Fruit fly (Drosophila melanogaster): ENCODE data around the gene CG31915.
A peak's percentile ranks its signal among the peaks of the same experiment; 100 is the strongest.

The CG31915 gene

DNA sequence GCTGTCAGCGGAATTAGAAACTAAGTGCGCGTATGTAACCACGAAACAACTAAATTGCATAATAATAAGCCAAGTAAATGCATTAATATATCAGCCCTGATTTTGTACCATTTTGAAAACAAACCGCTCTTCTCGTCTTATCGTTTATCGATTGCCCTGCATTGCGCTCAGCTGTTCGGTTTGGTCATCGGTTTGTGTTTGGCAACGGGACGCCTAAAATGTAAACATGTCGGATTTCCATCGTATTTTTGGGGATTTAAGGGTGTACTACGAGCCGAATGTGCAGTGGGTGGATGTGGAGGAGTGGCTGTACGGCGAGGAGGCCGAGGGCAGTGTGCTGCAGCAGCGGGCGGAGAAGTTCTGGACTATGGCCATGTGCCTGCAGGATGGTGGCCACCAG lies 2.2 kb upstream of the CG31915 start, which contains the start of gene Cap-D3 (continued):
- TF ChIP-seq jigr1 (GFP tag; IDR thresholded peaks at IDR 0.05) = no peak
- TF ChIP-seq zfh1 (GFP tag; IDR thresholded peaks at IDR 0.05) = no peak
- no peak for TF ChIP-seq CHES-1-like (GFP tag; optimal IDR thresholded peaks at IDR 0.05)
- no peak for TF ChIP-seq Dbx (GFP tag; IDR thresholded peaks at IDR 0.05)
- no peak for TF ChIP-seq Side (GFP tag; optimal IDR thresholded peaks at IDR 0.05)
- TF ChIP-seq CG3163 (GFP tag; optimal IDR thresholded peaks at IDR 0.05) = no peak
- no peak for TF ChIP-seq CG31224 (GFP tag; IDR thresholded peaks at IDR 0.05)
- no peak for TF ChIP-seq Chrac-16 (GFP tag; optimal IDR thresholded peaks at IDR 0.05)
- TF ChIP-seq CG31388 (GFP tag; optimal IDR thresholded peaks at IDR 0.05) = no peak
- no peak for TF ChIP-seq CG2678 (tag; optimal IDR thresholded peaks at IDR 0.05)
- TF ChIP-seq gsb-n (tag; optimal IDR thresholded peaks at IDR 0.05) = no peak
- TF ChIP-seq lilli (GFP tag; optimal IDR thresholded peaks at IDR 0.05) = no peak
- no peak for TF ChIP-seq Ptx1 (GFP tag; IDR thresholded peaks at IDR 0.05)
- no peak for TF ChIP-seq Antp (GFP tag; optimal IDR thresholded peaks at IDR 0.05)
- no peak for TF ChIP-seq CG10431 (GFP tag; optimal IDR thresholded peaks at IDR 0.05)
- TF ChIP-seq repo (GFP tag; optimal IDR thresholded peaks at IDR 0.05) = no peak
- TF ChIP-seq slbo (GFP tag; IDR thresholded peaks at IDR 0.05) = 0 out of 2 replicates have a peak, but pooled peaks have one; percentile 9
- TF ChIP-seq pfk (GFP tag; optimal IDR thresholded peaks at IDR 0.05) = no peak
- no peak for TF ChIP-seq stc (GFP tag; IDR thresholded peaks at IDR 0.05)
- TF ChIP-seq CG3065 (GFP tag; optimal IDR thresholded peaks at IDR 0.05) = no peak
- no peak for TF ChIP-seq CG14965 (GFP tag; optimal IDR thresholded peaks at IDR 0.05; ENCODE audit: borderline replicate concordance)
- no peak for TF ChIP-seq lbe (GFP tag; optimal IDR thresholded peaks at IDR 0.05)
- TF ChIP-seq mam (GFP tag; optimal IDR thresholded peaks at IDR 0.05) = no peak
- TF ChIP-seq Gug (GFP tag; IDR thresholded peaks at IDR 0.05) = no peak
- TF ChIP-seq hth (optimal IDR thresholded peaks at IDR 0.05) = no peak
- peak; percentile 27 for TF ChIP-seq MESR4 (GFP tag; optimal IDR thresholded peaks at IDR 0.05)
- TF ChIP-seq Pdp1 (GFP tag; optimal IDR thresholded peaks at IDR 0.05) = peak in 1 of 2 experiments; percentile 62
- no peak for TF ChIP-seq CG1792 (GFP tag; optimal IDR thresholded peaks at IDR 0.05)
- no peak for TF ChIP-seq Lhr (GFP tag; optimal IDR thresholded peaks at IDR 0.05)
- TF ChIP-seq CG7556 (GFP tag; optimal IDR thresholded peaks at IDR 0.05) = no peak
- no peak for TF ChIP-seq nerfin-1 (tag; optimal IDR thresholded peaks at IDR 0.05)
- TF ChIP-seq insv (GFP tag; optimal IDR thresholded peaks at IDR 0.05) = no peak

DNA sequence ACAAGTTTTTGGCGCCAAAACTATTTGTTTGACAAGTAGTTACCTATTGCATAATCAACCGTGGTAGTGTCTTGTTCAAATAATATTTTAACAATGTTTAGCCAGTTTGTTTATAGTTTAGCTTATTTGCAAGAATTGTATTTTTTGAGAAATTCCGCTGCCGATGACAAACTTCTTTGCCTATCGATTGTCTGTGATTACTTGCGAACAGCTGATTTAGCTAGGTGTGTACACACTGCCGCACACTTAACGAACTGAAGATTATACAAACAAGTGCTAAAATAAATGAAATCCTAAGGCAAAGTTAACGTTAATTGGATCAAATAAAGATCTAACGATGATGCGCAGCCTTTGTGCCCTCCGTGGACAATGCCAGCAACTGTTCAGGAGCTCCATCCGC lies 1.2 kb upstream of the CG31915 start, which contains the start of gene Cox11:
Gene Cox11, plus strand, starts transcription at position 220 of the 400 bp plus-strand sequence.
- TF ChIP-seq zen2 (GFP tag; IDR thresholded peaks at IDR 0.05; ENCODE audit: partially characterized antibody) (peak; percentile 49; the same call in 2 of the 3 replicates), CG34224 (GFP tag; IDR thresholded peaks at IDR 0.05; ENCODE audit: partially characterized antibody) (peak; percentile 61; the same call in 1 of the 3 replicates), nerfin-2 (GFP tag; IDR thresholded peaks at IDR 0.05; ENCODE audit: partially characterized antibody) (peak; percentile 45; the same call in 1 of the 2 replicates), MBD-R2 (GFP tag; IDR thresholded peaks at IDR 0.05) (peak; percentile 74), ato (GFP tag; IDR thresholded peaks at IDR 0.05; ENCODE audit: partially characterized antibody) (0 out of 2 replicates have a peak, but pooled peaks have one; percentile 21), CG4854 (GFP tag; optimal IDR thresholded peaks at IDR 0.05) (no peak), bbx (GFP tag; IDR thresholded peaks at IDR 0.05; ENCODE audit: partially characterized antibody) (peak; percentile 73), CG14860 (GFP tag; IDR thresholded peaks at IDR 0.05; ENCODE audit: partially characterized antibody) (peak; percentile 51; the same call in 1 of the 3 replicates), CG7963 (GFP tag; IDR thresholded peaks at IDR 0.05; ENCODE audit: partially characterized antibody) (peak; percentile 53; the same call in 2 of the 3 replicates), mld (GFP tag; IDR thresholded peaks at IDR 0.05; ENCODE audit: partially characterized antibody) (0 out of 3 replicates have a peak, but pooled peaks have one; percentile 20), CG11695 (GFP tag; IDR thresholded peaks at IDR 0.05) (no peak), chinmo (GFP tag; IDR thresholded peaks at IDR 0.05; ENCODE audit: partially characterized antibody) (0 out of 4 replicates have a peak, but pooled peaks have one; percentile 43), BEAF-32 (GFP tag; optimal IDR thresholded peaks at IDR 0.05) (peak; percentile 27), HLH4C (GFP tag; IDR thresholded peaks at IDR 0.05; ENCODE audit: partially characterized antibody) (peak; percentile 77), crp (GFP tag; optimal IDR thresholded peaks at IDR 0.05) (peak in 1 of 2 experiments; percentile 88), Sry-δ (GFP tag; optimal IDR thresholded peaks at IDR 0.05) (peak; percentile 10), hbn (GFP tag; IDR thresholded peaks at IDR 0.05; ENCODE audit: partially characterized antibody) (peak; percentile 27; the same call in 1 of the 2 replicates), Pdp1 (GFP tag; optimal IDR thresholded peaks at IDR 0.05) (peak in 1 of 2 experiments; percentile 58), Doc3 (GFP tag; IDR thresholded peaks at IDR 0.05; ENCODE audit: partially characterized antibody) (0 out of 3 replicates have a peak, but pooled peaks have one; percentile 20)
